Fruit fly (Drosophila melanogaster) whole organism, embryonic: ENCODE results near the gene meigo.

Source experiments
- CG10267 ChIP-seq: fragments of 200-800 bp; sonication (Bioruptor generic); optimal IDR thresholded peaks from 2 replicates; lab custom pipeline; 2018; ENCODE audit warnings: missing biosample characterization, mild to moderate bottlenecking, missing genetic modification characterization, moderate library complexity
- CG11504 ChIP-seq: fragments of 200-800 bp; sonication (Bioruptor generic); optimal IDR thresholded peaks from 3 replicates; lab custom pipeline; 2019; ENCODE audit warnings: missing biosample characterization, mild to moderate bottlenecking, missing genetic modification characterization, moderate library complexity
- CG11723 ChIP-seq: fragments of 200-800 bp; sonication (Bioruptor generic); optimal IDR thresholded peaks from 2 replicates; lab custom pipeline; 2017; ENCODE audit warnings: missing biosample characterization, mild to moderate bottlenecking, missing genetic modification characterization
- CG13775 ChIP-seq: fragments of 200-800 bp; sonication (Bioruptor generic); optimal IDR thresholded peaks from 3 replicates; lab custom pipeline; 2017; ENCODE audit warnings: missing biosample characterization, mild to moderate bottlenecking, missing genetic modification characterization
- CG14965 ChIP-seq: fragments of 200-800 bp; sonication (Bioruptor generic); optimal IDR thresholded peaks from 2 replicates; lab custom pipeline; 2016; ENCODE audit warnings: missing biosample characterization, missing genetic modification characterization, borderline replicate concordance
- CG1602 ChIP-seq: fragments of 200-800 bp; sonication (Bioruptor generic); optimal IDR thresholded peaks from 3 replicates; lab custom pipeline; 2016; ENCODE audit warnings: missing biosample characterization, missing genetic modification characterization
- CG16863 ChIP-seq: fragments of 200-800 bp; sonication (Bioruptor generic); optimal IDR thresholded peaks from 3 replicates; lab custom pipeline; 2016; ENCODE audit warnings: missing biosample characterization, missing genetic modification characterization
- CG17186 ChIP-seq: fragments of 200-800 bp; sonication (Bioruptor generic); optimal IDR thresholded peaks from 3 replicates; lab custom pipeline; 2017; ENCODE audit warnings: missing biosample characterization, missing genetic modification reagents, missing genetic modification characterization
- CG17612 ChIP-seq: fragments of 200-800 bp; sonication (Bioruptor generic); IDR thresholded peaks from 2 replicates; pipeline ENCODE4 v1.3.6; 2022; ENCODE audit warnings: missing biosample characterization, missing genetic modification characterization
- CG2120 ChIP-seq: fragments of 200-800 bp; sonication (Bioruptor generic); optimal IDR thresholded peaks from 3 replicates; lab custom pipeline; 2016; ENCODE audit warnings: missing biosample characterization, missing genetic modification characterization
- CG3281 ChIP-seq: fragments of 200-800 bp; sonication (Bioruptor generic); optimal IDR thresholded peaks from 3 replicates; lab custom pipeline; 2017; ENCODE audit warnings: missing biosample characterization, mild to moderate bottlenecking, missing genetic modification characterization
- CG3407 ChIP-seq: fragments of 200-800 bp; sonication (Bioruptor generic); optimal IDR thresholded peaks from 2 replicates; lab custom pipeline; 2018; ENCODE audit warnings: missing biosample characterization, mild to moderate bottlenecking, missing genetic modification characterization
- CG4328 ChIP-seq: fragments of 200-800 bp; sonication (Bioruptor generic); optimal IDR thresholded peaks from 3 replicates; lab custom pipeline; 2017; ENCODE audit warnings: missing biosample characterization, missing genetic modification reagents, missing genetic modification characterization
- CG6175 ChIP-seq: fragments of 200-800 bp; sonication (Bioruptor generic); IDR thresholded peaks from 3 replicates; pipeline ENCODE4 v1.3.6; 2022; ENCODE audit warnings: missing biosample characterization, missing genetic modification characterization
- CG6854 ChIP-seq: fragments of 200-800 bp; sonication (Bioruptor generic); optimal IDR thresholded peaks from 3 replicates; lab custom pipeline; 2017; ENCODE audit warnings: missing biosample characterization, mild to moderate bottlenecking, missing genetic modification characterization
- CG7556 ChIP-seq: fragments of 200-800 bp; sonication (Bioruptor generic); optimal IDR thresholded peaks from 2 replicates; lab custom pipeline; 2017; ENCODE audit warnings: missing biosample characterization, mild to moderate bottlenecking, missing genetic modification characterization
- CG7928 ChIP-seq: fragments of 200-800 bp; sonication (Bioruptor generic); optimal IDR thresholded peaks from 2 replicates; lab custom pipeline; 2017; ENCODE audit warnings: missing biosample characterization, mild to moderate bottlenecking, missing genetic modification characterization
- CG9876 ChIP-seq: fragments of 200-800 bp; sonication (Bioruptor generic); optimal IDR thresholded peaks from 2 replicates; lab custom pipeline; 2016; ENCODE audit warnings: missing biosample characterization, missing genetic modification characterization
- CHES-1-like ChIP-seq: fragments of 200-800 bp; sonication (Bioruptor generic); optimal IDR thresholded peaks from 2 replicates; lab custom pipeline; 2016; ENCODE audit warnings: missing biosample characterization, missing genetic modification characterization
- Dfd ChIP-seq, 2 experiments: fragments of >200 bp; optimal IDR thresholded peaks; 2 replicates each; lab custom pipeline; 2017; ENCODE audit warnings: missing biosample characterization in 2 of 2, missing genetic modification characterization in 2 of 2
- E2f1 ChIP-seq: fragments of 200-800 bp; sonication (Bioruptor generic); IDR thresholded peaks from 2 replicates; pipeline ENCODE4 v1.3.6; 2022; ENCODE audit warnings: missing biosample characterization, missing genetic modification characterization
- Eip74EF ChIP-seq, 2 experiments: fragments of 200-800 bp in 1 of 2; fragments of >200 bp in 1 of 2; sonication (Bioruptor generic) in 1 of 2; optimal IDR thresholded peaks; 2 replicates each; lab custom pipeline; 2017 to 2019; ENCODE audit warnings: missing biosample characterization in 2 of 2, missing genetic modification characterization in 2 of 2, mild to moderate bottlenecking in 1 of 2, moderate library complexity in 1 of 2
- Fer3 ChIP-seq: fragments of 200-800 bp; sonication (Bioruptor generic); optimal IDR thresholded peaks from 2 replicates; lab custom pipeline; 2018; ENCODE audit warnings: missing biosample characterization, mild to moderate bottlenecking, missing genetic modification characterization, moderate library complexity
- MBD-R2 ChIP-seq: fragments of 200-800 bp; sonication (Bioruptor generic); IDR thresholded peaks from 2 replicates; pipeline ENCODE4 v1.3.6; 2022; ENCODE audit warnings: missing biosample characterization, missing genetic modification characterization
- NFAT ChIP-seq: fragments of 200-800 bp; sonication (Bioruptor generic); IDR thresholded peaks from 2 replicates; pipeline ENCODE4 v1.3.6; 2022; ENCODE audit warnings: missing biosample characterization, missing genetic modification characterization
- Neu2 ChIP-seq: fragments of 200-800 bp; sonication (Bioruptor generic); optimal IDR thresholded peaks from 3 replicates; lab custom pipeline; 2016; ENCODE audit warnings: missing biosample characterization, missing genetic modification characterization, borderline replicate concordance
- Nf-YA ChIP-seq: fragments of 200-800 bp; sonication (Bioruptor generic); IDR thresholded peaks from 2 replicates; pipeline ENCODE4 v1.3.6; 2022; ENCODE audit warnings: missing biosample characterization, missing genetic modification characterization
- Sox102F ChIP-seq: fragments of 200-800 bp; sonication (Bioruptor generic); optimal IDR thresholded peaks from 2 replicates; lab custom pipeline; 2018; ENCODE audit warnings: missing biosample characterization, mild to moderate bottlenecking, missing genetic modification characterization, moderate library complexity
- Ssrp ChIP-seq: fragments of 200-800 bp; sonication (Bioruptor generic); optimal IDR thresholded peaks from 2 replicates; lab custom pipeline; 2018; ENCODE audit warnings: missing biosample characterization, mild to moderate bottlenecking, missing genetic modification characterization, moderate library complexity
- ash1 ChIP-seq: fragments of 200-800 bp; sonication (Bioruptor generic); optimal IDR thresholded peaks from 2 replicates; lab custom pipeline; 2018; ENCODE audit warnings: missing biosample characterization, mild to moderate bottlenecking, missing genetic modification characterization
- bowl ChIP-seq: fragments of 200-800 bp; sonication (Bioruptor generic); IDR thresholded peaks from 2 replicates; pipeline ENCODE4 v1.3.6; 2022; ENCODE audit warnings: missing biosample characterization, missing genetic modification characterization
- br ChIP-seq: fragments of >200 bp; optimal IDR thresholded peaks from 2 replicates; lab custom pipeline; 2017
- cg ChIP-seq: fragments of 200-800 bp; sonication (Bioruptor generic); optimal IDR thresholded peaks from 3 replicates; lab custom pipeline; 2019; ENCODE audit warnings: missing biosample characterization, mild to moderate bottlenecking, missing genetic modification characterization, moderate library complexity
- cwo ChIP-seq: fragments of 200-800 bp; sonication (Bioruptor generic); optimal IDR thresholded peaks from 3 replicates; lab custom pipeline; 2017; ENCODE audit warnings: missing biosample characterization, missing genetic modification characterization, mild to moderate bottlenecking, moderate library complexity, missing genetic modification reagents
- dati ChIP-seq: fragments of 200-800 bp; sonication (Bioruptor generic); IDR thresholded peaks from 2 replicates; pipeline ENCODE4 v1.3.6; 2022; ENCODE audit warnings: missing biosample characterization, missing genetic modification characterization
- disco-r ChIP-seq: fragments of 200-800 bp; sonication (Bioruptor generic); optimal IDR thresholded peaks from 2 replicates; lab custom pipeline; 2016; ENCODE audit warnings: missing biosample characterization, missing genetic modification characterization
- eve ChIP-seq, 2 experiments: fragments of >200 bp; optimal IDR thresholded peaks; 2 replicates each; lab custom pipeline; 2017; ENCODE audit warnings: missing biosample characterization in 2 of 2, missing genetic modification characterization in 2 of 2
- ftz-f1 ChIP-seq: fragments of 200-800 bp; sonication (Bioruptor generic); optimal IDR thresholded peaks from 2 replicates; lab custom pipeline; 2016; ENCODE audit warnings: missing biosample characterization, missing genetic modification characterization
- gem ChIP-seq: fragments of 200-800 bp; sonication (Bioruptor generic); optimal IDR thresholded peaks from 2 replicates; lab custom pipeline; 2019; ENCODE audit warnings: missing biosample characterization, mild to moderate bottlenecking, missing genetic modification characterization, moderate library complexity
- jigr1 ChIP-seq: fragments of 200-800 bp; sonication (Bioruptor generic); IDR thresholded peaks from 3 replicates; pipeline ENCODE4 v1.3.6; 2022; ENCODE audit warnings: missing biosample characterization, missing genetic modification characterization
- jumu ChIP-seq: fragments of 200-800 bp; sonication (Bioruptor generic); optimal IDR thresholded peaks from 3 replicates; lab custom pipeline; 2016; ENCODE audit warnings: missing biosample characterization, missing genetic modification characterization
- kni ChIP-seq: fragments of 200-800 bp; sonication (Bioruptor generic); optimal IDR thresholded peaks from 3 replicates; lab custom pipeline; 2017; ENCODE audit warnings: mild to moderate bottlenecking, missing biosample characterization, missing genetic modification reagents, missing genetic modification characterization
- rib ChIP-seq: fragments of 200-800 bp; sonication (Bioruptor generic); IDR thresholded peaks from 2 replicates; pipeline ENCODE4 v1.3.6; 2022; ENCODE audit warnings: missing biosample characterization, missing genetic modification characterization
- salm ChIP-seq: fragments of 200-800 bp; sonication (Bioruptor generic); optimal IDR thresholded peaks from 2 replicates; lab custom pipeline; 2018; ENCODE audit warnings: missing biosample characterization, mild to moderate bottlenecking, missing genetic modification characterization
- tio ChIP-seq: fragments of 200-800 bp; sonication (Bioruptor generic); optimal IDR thresholded peaks from 2 replicates; lab custom pipeline; 2017; ENCODE audit warnings: missing biosample characterization, missing genetic modification characterization, inconsistent platforms
- tll ChIP-seq, 2 experiments: fragments of 200-800 bp in 1 of 2; fragments of >200 bp in 1 of 2; sonication (Bioruptor generic) in 1 of 2; optimal IDR thresholded peaks; 2 replicates each; lab custom pipeline; 2017 to 2019; ENCODE audit warnings: missing biosample characterization in 2 of 2, missing genetic modification characterization in 2 of 2, mild to moderate bottlenecking in 1 of 2, moderate library complexity in 1 of 2
- trh ChIP-seq: fragments of 200-800 bp; sonication (Bioruptor generic); optimal IDR thresholded peaks from 2 replicates; lab custom pipeline; 2016; ENCODE audit warnings: missing biosample characterization, missing genetic modification characterization
- vnd ChIP-seq: fragments of 200-800 bp; sonication (Bioruptor generic); IDR thresholded peaks from 3 replicates; pipeline ENCODE4 v1.3.6; 2022; ENCODE audit warnings: missing biosample characterization, missing genetic modification characterization; ENCODE audit not compliant: partially characterized antibody
- zfh2 ChIP-seq: fragments of 200-800 bp; sonication (Bioruptor generic); optimal IDR thresholded peaks from 2 replicates; lab custom pipeline; 2016; ENCODE audit warnings: missing biosample characterization, missing genetic modification characterization

meigo gene

DNA sequence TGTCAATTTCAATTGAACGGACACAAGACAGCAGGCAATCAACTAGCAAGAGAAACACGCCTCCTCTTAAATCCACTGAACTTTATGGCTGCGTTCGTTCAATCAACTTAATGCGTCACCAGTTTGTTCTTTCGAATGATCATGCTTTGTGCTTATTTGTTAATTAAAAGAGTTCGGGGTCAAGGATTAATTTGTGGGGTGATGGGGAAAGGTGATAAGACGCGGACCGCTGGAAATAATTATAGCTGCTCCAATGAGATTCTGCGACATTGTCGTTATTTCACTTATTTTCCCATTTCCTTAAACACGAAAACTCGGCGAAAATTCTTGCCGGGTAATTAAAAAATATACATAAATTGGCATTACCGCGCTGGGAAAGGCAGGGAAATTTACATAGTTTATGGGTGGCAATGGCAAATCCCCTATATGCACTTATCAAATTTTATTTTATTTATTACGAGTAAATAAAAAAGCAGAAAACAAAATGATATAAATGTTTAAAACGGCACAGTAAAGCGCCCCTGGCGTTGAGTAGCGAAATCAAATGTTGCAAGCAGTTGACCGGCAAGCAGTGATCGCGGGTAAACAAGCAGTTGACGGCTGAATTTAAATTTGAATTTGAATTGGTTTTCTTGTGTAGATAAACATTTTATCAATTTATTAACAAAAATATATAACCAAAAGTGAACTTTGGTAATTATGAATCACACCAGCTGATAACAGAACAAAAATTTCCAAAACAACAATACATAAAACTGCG, 46.5 kb downstream of the meigo start (continued):
- TF ChIP-seq CHES-1-like (GFP tag; lab: Kevin White, UChicago) (peak; percentile 58), CG10267 (tag; lab: Kevin White, UChicago) (peak; percentile 54), tll (GFP tag; optimal IDR thresholded peaks at IDR 0.05; lab: Kevin White, UChicago) (no peak), bowl (GFP tag; lab: Robert Waterston, UW) (no peak), Ssrp (tag; lab: Kevin White, UChicago) (peak; percentile 66), ash1 (GFP tag; lab: Kevin White, UChicago) (peak; percentile 36), CG6854 (GFP tag; lab: Kevin White, UChicago) (peak; percentile 24), CG4328 (GFP tag; lab: Kevin White, UChicago) (peak; percentile 54), CG16863 (GFP tag; lab: Kevin White, UChicago) (peak; percentile 65), CG1602 (peak; percentile 60), CG6175 (GFP tag; lab: Robert Waterston, UW) (no peak), salm (no peak), ftz-f1 (GFP tag; lab: Kevin White, UChicago) (peak; percentile 33), jigr1 (no peak), CG7556 (GFP tag; lab: Kevin White, UChicago) (no peak), CG13775 (GFP tag; lab: Kevin White, UChicago) (peak; percentile 76), eve (GFP tag; optimal IDR thresholded peaks at IDR 0.05; lab: Kevin White, UChicago) (peak in 1 of 2 experiments; percentile 22), dati (GFP tag; lab: Robert Waterston, UW) (0 out of 2 replicates have a peak, but pooled peaks have one; percentile 27), NFAT (GFP tag; lab: Robert Waterston, UW) (peak; percentile 87), kni (GFP tag; lab: Kevin White, UChicago) (peak; percentile 28), CG3281 (peak; percentile 61), disco-r (GFP tag; lab: Kevin White, UChicago) (peak; percentile 56), cwo (GFP tag; lab: Kevin White, UChicago) (no peak), Nf-YA (0 out of 2 replicates have a peak, but pooled peaks have one; percentile 43), vnd (GFP tag; lab: Robert Waterston, UW) (no peak), Fer3 (tag; lab: Kevin White, UChicago) (peak; percentile 55), CG2120 (peak; percentile 61), Dfd (GFP tag; optimal IDR thresholded peaks at IDR 0.05; lab: Kevin White, UChicago) (peak in 1 of 2 experiments; percentile 81), br (lab: Kevin White, UChicago) (no peak), Sox102F (GFP tag; lab: Kevin White, UChicago) (peak; percentile 74), CG14965 (GFP tag; lab: Kevin White, UChicago) (peak; percentile 100), CG11504 (tag; lab: Kevin White, UChicago) (peak; percentile 75), zfh2 (GFP tag; lab: Kevin White, UChicago) (peak; percentile 63), E2f1 (GFP tag; lab: Robert Waterston, UW) (peak; percentile 72), rib (GFP tag; lab: Robert Waterston, UW) (no peak), CG9876 (GFP tag; lab: Kevin White, UChicago) (peak; percentile 64), Eip74EF (GFP tag; optimal IDR thresholded peaks at IDR 0.05; lab: Kevin White, UChicago) (peak in 1 of 2 experiments; percentile 93), CG7928 (GFP tag; lab: Kevin White, UChicago) (peak; percentile 52), Neu2 (GFP tag; lab: Kevin White, UChicago) (no peak), jumu (GFP tag; lab: Kevin White, UChicago) (peak; percentile 61), CG17186 (GFP tag; lab: Kevin White, UChicago) (no peak), CG17612 (0 out of 2 replicates have a peak, but pooled peaks have one; percentile 21), cg (GFP tag; lab: Kevin White, UChicago) (no peak), trh (GFP tag; lab: Kevin White, UChicago) (no peak), CG11723 (peak; percentile 60), MBD-R2 (GFP tag; lab: Robert Waterston, UW) (0 out of 2 replicates have a peak, but pooled peaks have one; percentile 20), tio (GFP tag; lab: Kevin White, UChicago) (peak; percentile 33), CG3407 (GFP tag; lab: Kevin White, UChicago) (peak; percentile 70), gem (tag; lab: Kevin White, UChicago) (peak; percentile 66)
